Fruit fly (Drosophila melanogaster) whole organism, adult: ENCODE results near the gene Plp.

ENCODE experiments used
- CG11617 ChIP-seq: fragments of 200-800 bp; sonication (Bioruptor generic); optimal IDR thresholded peaks from 2 replicates; lab custom pipeline; 2017; ENCODE audit warnings: mild to moderate bottlenecking, missing biosample characterization, missing genetic modification reagents, missing genetic modification characterization
- CG12768 ChIP-seq: fragments of 200-800 bp; sonication (Bioruptor generic); optimal IDR thresholded peaks from 2 replicates; lab custom pipeline; 2017; ENCODE audit warnings: missing biosample characterization, missing genetic modification characterization, mild to moderate bottlenecking, moderate library complexity, missing genetic modification reagents
- CG14711 ChIP-seq: fragments of 200-800 bp; sonication (Bioruptor generic); optimal IDR thresholded peaks from 2 replicates; lab custom pipeline; 2018; ENCODE audit warnings: missing biosample characterization, mild to moderate bottlenecking, missing genetic modification characterization, moderate library complexity
- CG1620 ChIP-seq: fragments of 200-800 bp; sonication (Bioruptor generic); optimal IDR thresholded peaks from 2 replicates; lab custom pipeline; 2016; ENCODE audit warnings: missing biosample characterization, missing genetic modification characterization
- CG33017 ChIP-seq: fragments of 200-800 bp; sonication (Bioruptor generic); optimal IDR thresholded peaks from 2 replicates; lab custom pipeline; 2018; ENCODE audit warnings: missing biosample characterization, mild to moderate bottlenecking, missing genetic modification characterization, moderate library complexity
- CG5204 ChIP-seq: fragments of 200-800 bp; sonication (Bioruptor generic); optimal IDR thresholded peaks from 2 replicates; lab custom pipeline; 2016; ENCODE audit warnings: missing biosample characterization, missing genetic modification characterization
- CG7045 ChIP-seq: fragments of 200-800 bp; sonication (Bioruptor generic); optimal IDR thresholded peaks from 2 replicates; lab custom pipeline; 2017; ENCODE audit warnings: missing biosample characterization, mild to moderate bottlenecking, missing genetic modification characterization
- CG7101 ChIP-seq: fragments of 200-800 bp; sonication (Bioruptor generic); optimal IDR thresholded peaks from 2 replicates; lab custom pipeline; 2018; ENCODE audit warnings: missing biosample characterization, mild to moderate bottlenecking, missing genetic modification characterization, moderate library complexity
- Clk ChIP-seq: fragments of 200-800 bp; sonication (Bioruptor generic); optimal IDR thresholded peaks from 2 replicates; lab custom pipeline; 2017; ENCODE audit warnings: missing biosample characterization, missing genetic modification characterization
- Crg-1 ChIP-seq: fragments of 200-800 bp; sonication (Bioruptor generic); optimal IDR thresholded peaks from 2 replicates; lab custom pipeline; 2016; ENCODE audit warnings: missing biosample characterization, missing genetic modification characterization
- Hr96 ChIP-seq: fragments of 200-800 bp; sonication (Bioruptor generic); optimal IDR thresholded peaks from 2 replicates; lab custom pipeline; 2016; ENCODE audit warnings: missing biosample characterization, missing genetic modification characterization
- Mnt ChIP-seq: fragments of 200-800 bp; sonication (Bioruptor generic); optimal IDR thresholded peaks from 2 replicates; lab custom pipeline; 2016; ENCODE audit warnings: missing biosample characterization, mild to moderate bottlenecking, missing genetic modification characterization
- bab1 ChIP-seq: fragments of 200-800 bp; sonication (Bioruptor generic); optimal IDR thresholded peaks from 3 replicates; lab custom pipeline; 2019; ENCODE audit warnings: missing biosample characterization, mild to moderate bottlenecking, missing genetic modification characterization, moderate library complexity
- cic ChIP-seq: fragments of 200-800 bp; sonication (Bioruptor generic); optimal IDR thresholded peaks from 2 replicates; lab custom pipeline; 2017; ENCODE audit warnings: missing biosample characterization, mild to moderate bottlenecking, missing genetic modification characterization, moderate library complexity
- cnc ChIP-seq, 2 experiments: fragments of >200 bp; optimal IDR thresholded peaks; 2 replicates each; lab custom pipeline; 2017
- kay ChIP-seq: fragments of 200-800 bp; sonication (Bioruptor generic); peaks from one replicate; lab custom pipeline; 2016; ENCODE audit warnings: missing biosample characterization, missing genetic modification characterization, borderline replicate concordance
- ovo ChIP-seq: fragments of 200-800 bp; sonication (Bioruptor generic); optimal IDR thresholded peaks from 2 replicates; lab custom pipeline; 2016; ENCODE audit warnings: missing biosample characterization, missing genetic modification characterization
- pad ChIP-seq: fragments of 200-800 bp; sonication (Bioruptor generic); optimal IDR thresholded peaks from 3 replicates; lab custom pipeline; 2017; ENCODE audit warnings: missing biosample characterization, missing genetic modification characterization, mild to moderate bottlenecking, moderate library complexity, missing genetic modification reagents
- tj ChIP-seq: fragments of 200-800 bp; sonication (Bioruptor generic); optimal IDR thresholded peaks from 3 replicates; lab custom pipeline; 2017; ENCODE audit warnings: missing biosample characterization, mild to moderate bottlenecking, missing genetic modification characterization, moderate library complexity
- toe ChIP-seq: fragments of 200-800 bp; sonication (Bioruptor generic); optimal IDR thresholded peaks from 2 replicates; lab custom pipeline; 2016; ENCODE audit warnings: missing biosample characterization, missing genetic modification characterization

Plp gene

dm6 chr3L:15097878-15098520 lies 3.5 kb upstream of the Plp start, which contains the start of gene Ctps:
TSS of gene Ctps (plus strand) at chr3L:15097914.
- TF ChIP-seq CG7045 (GFP tag; lab: Kevin White, UChicago) (no peak), CG1620 (GFP tag; lab: Kevin White, UChicago) (no peak), Crg-1 (GFP tag; lab: Kevin White, UChicago) (no peak), CG5204 (GFP tag; lab: Kevin White, UChicago) (no peak), pad (GFP tag; lab: Kevin White, UChicago) (no peak), Clk (GFP tag; lab: Kevin White, UChicago) (no peak), ovo (GFP tag; lab: Kevin White, UChicago) (no peak), CG33017 (tag; lab: Kevin White, UChicago) (no peak), CG14711 (tag; lab: Kevin White, UChicago) (no peak), cnc (optimal IDR thresholded peaks at IDR 0.05; lab: Kevin White, UChicago) (no peak), Hr96 (no peak), cic (GFP tag; lab: Kevin White, UChicago) (no peak), CG11617 (GFP tag; lab: Kevin White, UChicago) (no peak), Mnt (GFP tag; lab: Kevin White, UChicago) (peak; percentile 61), toe (GFP tag; lab: Kevin White, UChicago) (no peak), kay (GFP tag; lab: Kevin White, UChicago) (peak; percentile 95), CG12768 (GFP tag; lab: Kevin White, UChicago) (peak; percentile 16), tj (GFP tag; lab: Kevin White, UChicago) (no peak), CG7101 (peak; percentile 34), bab1 (peak; percentile 51)

DNA sequence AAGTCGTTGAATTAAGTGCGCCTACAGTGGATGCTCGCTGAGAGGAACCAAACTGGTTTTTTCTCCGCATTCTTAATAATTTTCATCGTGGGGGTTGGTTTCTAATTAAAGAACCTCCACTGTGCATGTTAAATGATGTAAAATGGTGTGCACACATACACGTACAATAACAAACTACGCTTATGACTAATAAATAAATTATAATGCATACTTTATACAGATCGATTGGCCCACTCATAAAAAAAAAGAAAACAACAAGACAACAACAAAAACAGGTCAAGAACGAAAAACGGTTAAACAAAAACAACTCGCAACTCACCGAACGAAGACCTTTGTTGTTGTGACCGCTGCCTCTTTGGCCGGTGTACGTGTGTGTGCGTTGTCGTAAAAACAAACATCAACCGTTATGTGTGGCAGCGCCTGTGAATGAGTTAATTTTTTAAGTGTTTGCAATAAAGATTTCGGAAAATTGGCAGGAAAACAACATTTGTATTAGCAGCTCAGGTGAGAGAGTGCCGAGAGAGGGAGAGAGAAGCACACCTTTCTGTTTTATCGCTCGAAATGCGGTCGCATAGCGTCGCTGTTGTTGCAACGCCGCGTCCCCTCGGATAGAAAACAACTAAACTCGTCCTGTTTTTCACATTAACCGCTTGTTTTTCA lies 465 bp downstream of the Plp start:
- no peak for TF ChIP-seq cic (GFP tag; lab: Kevin White, UChicago)
- no peak for TF ChIP-seq CG5204 (GFP tag; lab: Kevin White, UChicago)
- TF ChIP-seq CG11617 (GFP tag; lab: Kevin White, UChicago), result no peak
- TF ChIP-seq kay (GFP tag; lab: Kevin White, UChicago), result peak; percentile 44
- TF ChIP-seq ovo (GFP tag; lab: Kevin White, UChicago), result peak; percentile 65
- no peak for TF ChIP-seq Clk (GFP tag; lab: Kevin White, UChicago)
- peak; percentile 29 for TF ChIP-seq bab1
- peak; percentile 8 for TF ChIP-seq CG12768 (GFP tag; lab: Kevin White, UChicago)

- TF ChIP-seq kay (GFP tag; lab: Kevin White, UChicago) (no peak), Mnt (GFP tag; lab: Kevin White, UChicago) (no peak), pad (GFP tag; lab: Kevin White, UChicago) (no peak), cic (GFP tag; lab: Kevin White, UChicago) (no peak), CG7101 (no peak), CG1620 (GFP tag; lab: Kevin White, UChicago) (no peak), cnc (optimal IDR thresholded peaks at IDR 0.05; lab: Kevin White, UChicago) (no peak), Clk (GFP tag; lab: Kevin White, UChicago) (no peak), Hr96 (no peak), Crg-1 (GFP tag; lab: Kevin White, UChicago) (no peak), CG12768 (GFP tag; lab: Kevin White, UChicago) (no peak), tj (GFP tag; lab: Kevin White, UChicago) (no peak), CG7045 (GFP tag; lab: Kevin White, UChicago) (no peak), CG11617 (GFP tag; lab: Kevin White, UChicago) (no peak), toe (GFP tag; lab: Kevin White, UChicago) (no peak), CG5204 (GFP tag; lab: Kevin White, UChicago) (no peak), ovo (GFP tag; lab: Kevin White, UChicago) (no peak), bab1 (no peak)
These were observed 4.4 kb downstream of the Plp start for dm6 chr3L:15089887-15090679.

dm6 chr3L:15089083-15089704 lies 5.3 kb downstream of the Plp start:
- no peak for TF ChIP-seq kay (GFP tag; lab: Kevin White, UChicago)
- no peak for TF ChIP-seq ovo (GFP tag; lab: Kevin White, UChicago)
- TF ChIP-seq CG7101, result no peak
- no peak for TF ChIP-seq cic (GFP tag; lab: Kevin White, UChicago)
- TF ChIP-seq CG33017 (tag; lab: Kevin White, UChicago), result no peak
- no peak for TF ChIP-seq CG12768 (GFP tag; lab: Kevin White, UChicago)
- no peak for TF ChIP-seq cnc (optimal IDR thresholded peaks at IDR 0.05; lab: Kevin White, UChicago)
- TF ChIP-seq tj (GFP tag; lab: Kevin White, UChicago), result no peak
- TF ChIP-seq Crg-1 (GFP tag; lab: Kevin White, UChicago), result no peak
- TF ChIP-seq toe (GFP tag; lab: Kevin White, UChicago), result no peak

dm6 chr3L:15088285-15088684 lies 6.2 kb downstream of the Plp start:
- no peak for TF ChIP-seq CG12768 (GFP tag; lab: Kevin White, UChicago)
- TF ChIP-seq kay (GFP tag; lab: Kevin White, UChicago), result peak; percentile 27
